Fruit fly (Drosophila melanogaster): Measurements from ENCODE around the gene CG5946.

DNA sequence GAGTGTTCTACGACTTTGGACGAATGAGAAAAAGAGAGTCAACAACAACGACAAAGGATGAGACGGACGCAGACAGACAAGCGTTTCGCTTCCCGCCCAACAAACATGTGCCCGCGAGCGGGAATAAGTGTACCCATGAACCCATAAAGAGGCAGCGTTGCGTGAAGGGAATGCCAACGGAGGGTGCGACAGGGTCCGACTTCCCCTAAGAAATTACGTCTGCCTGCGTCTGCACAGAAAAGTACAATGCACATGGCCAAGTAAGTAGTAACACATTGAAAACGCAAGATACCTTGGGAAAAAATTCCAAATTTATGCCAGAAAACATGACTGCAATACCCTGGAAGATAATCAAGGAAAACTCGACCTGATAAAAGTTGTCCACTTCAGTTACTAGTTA, 9.1 kb upstream of the CG5946 start:
- TF ChIP-seq EcR (GFP tag; optimal IDR thresholded peaks at IDR 0.05) (no peak), Dll (optimal IDR thresholded peaks at IDR 0.05) (no peak)
